Worm (Caenorhabditis elegans): ENCODE measurements around the gene W10G11.19.

Gene W10G11.19

ce11 chrII:3528256-3528655 lies 22.2 kb upstream of the W10G11.19 start, which contains the start of gene ncs-6:
Gene ncs-6, minus strand, starts transcription at chrII:3528516.
- TF ChIP-seq cebp-2 (GFP tag; IDR thresholded peaks at IDR 0.05) (0 out of 2 replicates have a peak, but pooled peaks have one; percentile 53), hlh-12 (tag; optimal IDR thresholded peaks at IDR 0.05) (no peak), hmg-1.2 (GFP tag; IDR thresholded peaks at IDR 0.05) (no peak), lag-1 (GFP tag; IDR thresholded peaks at IDR 0.05) (no peak), efl-1 (GFP tag; optimal IDR thresholded peaks at IDR 0.05) (no peak), Y56A3A.18 (GFP tag; IDR thresholded peaks at IDR 0.05) (no peak), F10E7.11 (tag; optimal IDR thresholded peaks at IDR 0.05) (no peak), die-1 (tag; optimal IDR thresholded peaks at IDR 0.05) (no peak)

ce11 chrII:3540151-3540550 lies 10.3 kb upstream of the W10G11.19 start:
- TF ChIP-seq hmg-20 (GFP tag; IDR thresholded peaks at IDR 0.05), result no peak
- TF ChIP-seq F10E7.11 (tag; optimal IDR thresholded peaks at IDR 0.05), result no peak
- no peak for TF ChIP-seq snpc-3.4 (tag; optimal IDR thresholded peaks at IDR 0.05)
- no peak for TF ChIP-seq F23B12.7 (tag; optimal IDR thresholded peaks at IDR 0.05; ENCODE audit: insufficient read depth)
- no peak for TF ChIP-seq madf-8 (GFP tag; conservative IDR thresholded peaks at IDR 0.05)
- TF ChIP-seq akir-1 (GFP tag; optimal IDR thresholded peaks at IDR 0.05), result no peak
- peak; percentile 69 for TF ChIP-seq zfh-2 (GFP tag; conservative IDR thresholded peaks at IDR 0.05)
- 0 out of 2 replicates have a peak, but pooled peaks have one; percentile 18 for TF ChIP-seq mcd-1 (GFP tag; IDR thresholded peaks at IDR 0.05)
- TF ChIP-seq egrh-3 (GFP tag; IDR thresholded peaks at IDR 0.05), result peak; percentile 42; the same call in 1 of the 2 replicates
- no peak for TF ChIP-seq efl-1 (GFP tag; optimal IDR thresholded peaks at IDR 0.05)
- TF ChIP-seq Y67H2A.10 (GFP tag; conservative IDR thresholded peaks at IDR 0.05), result no peak
- TF ChIP-seq unc-62 (GFP tag; optimal IDR thresholded peaks at IDR 0.05), result no peak
- no peak for TF ChIP-seq nhr-120 (GFP tag; IDR thresholded peaks at IDR 0.05)
- TF ChIP-seq sdz-38 (tag; optimal IDR thresholded peaks at IDR 0.05), result no peak
- no peak for TF ChIP-seq mxl-1 (tag; optimal IDR thresholded peaks at IDR 0.05)
- no peak for TF ChIP-seq tlf-1 (GFP tag; optimal IDR thresholded peaks at IDR 0.05)

- TF ChIP-seq xnd-1 (tag; optimal IDR thresholded peaks at IDR 0.05) (peak; percentile 97), madf-8 (GFP tag; conservative IDR thresholded peaks at IDR 0.05) (peak; percentile 82), athp-1 (tag; optimal IDR thresholded peaks at IDR 0.05) (no peak), madf-10 (tag; optimal IDR thresholded peaks at IDR 0.05) (no peak), snpc-3.4 (tag; optimal IDR thresholded peaks at IDR 0.05) (peak; percentile 10), madf-6 (GFP tag; IDR thresholded peaks at IDR 0.05) (peak; percentile 95), efl-1 (GFP tag; optimal IDR thresholded peaks at IDR 0.05) (peak; percentile 27), lin-54 (GFP tag; optimal IDR thresholded peaks at IDR 0.05) (peak; percentile 4), ZK185.1 (tag; optimal IDR thresholded peaks at IDR 0.05; ENCODE audit: poor library complexity, severe bottlenecking) (no peak), lsl-1 (GFP tag; optimal IDR thresholded peaks at IDR 0.05) (peak; percentile 98), tbp1 (GFP tag; optimal IDR thresholded peaks at IDR 0.05) (no peak), ztf-26 (tag; optimal IDR thresholded peaks at IDR 0.05) (no peak), Y67H2A.10 (GFP tag; conservative IDR thresholded peaks at IDR 0.05) (no peak), zfh-2 (GFP tag; conservative IDR thresholded peaks at IDR 0.05) (no peak), zim-3 (tag; optimal IDR thresholded peaks at IDR 0.05) (no peak), hsf-1 (GFP tag; IDR thresholded peaks at IDR 0.05) (no peak), snpc-1.3 (tag; optimal IDR thresholded peaks at IDR 0.05; ENCODE audit: insufficient read depth) (peak; percentile 19), ama-1 (optimal IDR thresholded peaks at IDR 0.05) (no peak), ama-1 (GFP tag; optimal IDR thresholded peaks at IDR 0.05) (no peak), sptf-2 (GFP tag; optimal IDR thresholded peaks at IDR 0.05) (no peak), F33H1.4 (GFP tag; IDR thresholded peaks at IDR 0.05) (peak; percentile 93), die-1 (tag; optimal IDR thresholded peaks at IDR 0.05) (no peak), mcd-1 (GFP tag; IDR thresholded peaks at IDR 0.05) (peak; percentile 32; the same call in 1 of the 2 replicates), bed-1 (GFP tag; IDR thresholded peaks at IDR 0.05) (no peak), F22D6.2 (tag; optimal IDR thresholded peaks at IDR 0.05) (no peak), ceh-91 (GFP tag; IDR thresholded peaks at IDR 0.05) (0 out of 2 replicates have a peak, but pooled peaks have one; percentile 38), ccch-3 (GFP tag; optimal IDR thresholded peaks at IDR 0.05) (no peak), repo-1 (tag; optimal IDR thresholded peaks at IDR 0.05) (no peak), fkh-3 (tag; optimal IDR thresholded peaks at IDR 0.05) (no peak), B0019.2 (GFP tag; conservative IDR thresholded peaks at IDR 0.05) (no peak), lag-1 (GFP tag; IDR thresholded peaks at IDR 0.05) (no peak)
These were observed 4.0 kb upstream of the W10G11.19 start, which contains the start of gene apd-3 for ce11 chrII:3546381-3546931. Gene apd-3, minus strand, starts transcription at chrII:3546431.

Measured in whole organism, young adult.